Fruit fly (Drosophila melanogaster) whole organism, pupa: ENCODE data around the gene hdm.

Experiments
- CG10348 ChIP-seq: fragments of 200-800 bp; sonication (Bioruptor generic); IDR thresholded peaks from 2 replicates; pipeline ENCODE4 v1.3.6; 2022; ENCODE audit warnings: missing biosample characterization, missing genetic modification characterization
- CG12605 ChIP-seq: fragments of 200-800 bp; sonication (Bioruptor generic); IDR thresholded peaks from 2 replicates; pipeline ENCODE4 v1.3.6; 2022; ENCODE audit warnings: missing biosample characterization, missing genetic modification characterization
- CG13204 ChIP-seq: fragments of 200-800 bp; sonication (Bioruptor generic); optimal IDR thresholded peaks from 2 replicates; lab custom pipeline; 2018; ENCODE audit warnings: missing biosample characterization, mild to moderate bottlenecking, missing genetic modification characterization, moderate library complexity
- CG14655 ChIP-seq: fragments of 200-800 bp; sonication (Bioruptor generic); optimal IDR thresholded peaks from 3 replicates; lab custom pipeline; 2017; ENCODE audit warnings: mild to moderate bottlenecking, missing biosample characterization, missing genetic modification reagents, missing genetic modification characterization
- CG15710 ChIP-seq: fragments of 200-800 bp; sonication (Bioruptor generic); optimal IDR thresholded peaks from 2 replicates; lab custom pipeline; 2018; ENCODE audit warnings: missing biosample characterization, mild to moderate bottlenecking, missing genetic modification characterization, moderate library complexity
- CG17806 ChIP-seq: fragments of 200-800 bp; sonication (Bioruptor generic); optimal IDR thresholded peaks from 2 replicates; lab custom pipeline; 2018; ENCODE audit warnings: missing biosample characterization, mild to moderate bottlenecking, missing genetic modification characterization, moderate library complexity
- CG32121 ChIP-seq: fragments of 200-800 bp; sonication (Bioruptor generic); IDR thresholded peaks from 2 replicates; pipeline ENCODE4 v1.3.6; 2022; ENCODE audit warnings: missing biosample characterization, missing genetic modification characterization
- CG34367 ChIP-seq: fragments of 200-800 bp; sonication (Bioruptor generic); optimal IDR thresholded peaks from 2 replicates; lab custom pipeline; 2018; ENCODE audit warnings: missing biosample characterization, mild to moderate bottlenecking, missing genetic modification characterization
- CG4496 ChIP-seq: fragments of 200-800 bp; sonication (Bioruptor generic); IDR thresholded peaks from 3 replicates; pipeline ENCODE4 v1.3.6; 2022; ENCODE audit warnings: missing biosample characterization, missing genetic modification characterization
- CG8159 ChIP-seq: fragments of 200-800 bp; sonication (Bioruptor generic); optimal IDR thresholded peaks from 3 replicates; lab custom pipeline; 2018; ENCODE audit warnings: missing biosample characterization, mild to moderate bottlenecking, missing genetic modification characterization, moderate library complexity
- CG8301 ChIP-seq: fragments of 200-800 bp; sonication (Bioruptor generic); optimal IDR thresholded peaks from 2 replicates; lab custom pipeline; 2018; ENCODE audit warnings: missing biosample characterization, mild to moderate bottlenecking, missing genetic modification characterization
- CG9948 ChIP-seq: fragments of 200-800 bp; sonication (Bioruptor generic); optimal IDR thresholded peaks from 2 replicates; lab custom pipeline; 2018; ENCODE audit warnings: missing biosample characterization, mild to moderate bottlenecking, missing genetic modification characterization, moderate library complexity
- D1 ChIP-seq: fragments of 200-800 bp; sonication (Bioruptor generic); optimal IDR thresholded peaks from 2 replicates; lab custom pipeline; 2018; ENCODE audit warnings: missing biosample characterization, mild to moderate bottlenecking, missing genetic modification characterization, moderate library complexity
- EcR ChIP-seq: fragments of 200-800 bp; sonication (Bioruptor generic); optimal IDR thresholded peaks from 3 replicates; lab custom pipeline; 2019; ENCODE audit warnings: missing biosample characterization, missing genetic modification characterization, mild to moderate bottlenecking, moderate library complexity, missing genetic modification reagents
- Ets98B ChIP-seq: fragments of 200-800 bp; sonication (Bioruptor generic); IDR thresholded peaks from 2 replicates; pipeline ENCODE4 v1.3.6; 2022; ENCODE audit warnings: missing biosample characterization, missing genetic modification characterization
- Pif1A ChIP-seq: fragments of 200-800 bp; sonication (Bioruptor generic); optimal IDR thresholded peaks from 3 replicates; lab custom pipeline; 2016; ENCODE audit warnings: missing biosample characterization, missing genetic modification characterization
- Pif1B ChIP-seq: fragments of 200-800 bp; sonication (Bioruptor generic); optimal IDR thresholded peaks from 3 replicates; lab custom pipeline; 2016; ENCODE audit warnings: missing biosample characterization, missing genetic modification characterization
- Snoo ChIP-seq: fragments of 200-800 bp; sonication (Bioruptor generic); optimal IDR thresholded peaks from 3 replicates; lab custom pipeline; 2017; ENCODE audit warnings: missing biosample characterization, mild to moderate bottlenecking, missing genetic modification characterization, inconsistent platforms
- fd96Ca ChIP-seq: fragments of 200-800 bp; sonication (Bioruptor generic); IDR thresholded peaks from 3 replicates; pipeline ENCODE4 v1.3.6; 2022; ENCODE audit warnings: missing biosample characterization, missing genetic modification characterization
- gl ChIP-seq: fragments of 200-800 bp; sonication (Bioruptor generic); optimal IDR thresholded peaks from 2 replicates; lab custom pipeline; 2018; ENCODE audit warnings: missing biosample characterization, mild to moderate bottlenecking, missing genetic modification characterization
- rn ChIP-seq: fragments of 200-800 bp; sonication (Bioruptor generic); IDR thresholded peaks from 2 replicates; pipeline ENCODE4 v1.3.6; 2022; ENCODE audit warnings: missing biosample characterization, missing genetic modification characterization

The hdm gene

dm6 chrX:7965761-7966555 lies 46.0 kb upstream of the hdm start:
- TF ChIP-seq Pif1A (GFP tag; lab: Kevin White, UChicago) (no peak), CG14655 (GFP tag; lab: Kevin White, UChicago) (no peak), CG12605 (no peak), D1 (tag; lab: Kevin White, UChicago) (no peak), Pif1B (no peak), rn (GFP tag; lab: Robert Waterston, UW) (0 out of 2 replicates have a peak, but pooled peaks have one; percentile 24), CG9948 (tag; lab: Kevin White, UChicago) (no peak), CG8159 (tag; lab: Kevin White, UChicago) (no peak), CG15710 (no peak), CG10348 (GFP tag; lab: Robert Waterston, UW) (no peak), CG4496 (GFP tag; lab: Robert Waterston, UW) (peak; percentile 73), CG32121 (GFP tag; lab: Robert Waterston, UW) (peak; percentile 42; the same call in 1 of the 2 replicates), CG17806 (no peak), Ets98B (peak; percentile 54; the same call in 1 of the 2 replicates), EcR (GFP tag; lab: Kevin White, UChicago) (no peak), CG8301 (tag; lab: Kevin White, UChicago) (peak; percentile 23), gl (tag; lab: Kevin White, UChicago) (no peak), Snoo (no peak), fd96Ca (GFP tag; lab: Robert Waterston, UW) (peak; percentile 59; the same call in 1 of the 3 replicates)
- TF ChIP-seq, all 21 proteins: peak for 6

dm6 chrX:7963724-7964123 lies 43.8 kb upstream of the hdm start, which contains the start of gene sn:
Gene sn (plus strand): TSS chrX:7964024.
- no peak for TF ChIP-seq CG17806
- no peak for TF ChIP-seq gl (tag; lab: Kevin White, UChicago)
- TF ChIP-seq CG4496 (GFP tag; lab: Robert Waterston, UW), result no peak
- TF ChIP-seq CG10348 (GFP tag; lab: Robert Waterston, UW), result no peak
- no peak for TF ChIP-seq D1 (tag; lab: Kevin White, UChicago)
- no peak for TF ChIP-seq CG9948 (tag; lab: Kevin White, UChicago)
- no peak for TF ChIP-seq CG8159 (tag; lab: Kevin White, UChicago)
- no peak for TF ChIP-seq CG34367 (tag; lab: Kevin White, UChicago)
- no peak for TF ChIP-seq rn (GFP tag; lab: Robert Waterston, UW)
- TF ChIP-seq CG14655 (GFP tag; lab: Kevin White, UChicago), result no peak
- no peak for TF ChIP-seq Pif1A (GFP tag; lab: Kevin White, UChicago)
- TF ChIP-seq Snoo, result no peak
- TF ChIP-seq CG32121 (GFP tag; lab: Robert Waterston, UW), result no peak
- TF ChIP-seq CG15710, result no peak
- TF ChIP-seq EcR (GFP tag; lab: Kevin White, UChicago), result no peak
- TF ChIP-seq fd96Ca (GFP tag; lab: Robert Waterston, UW), result no peak
- no peak for TF ChIP-seq CG13204 (GFP tag; lab: Kevin White, UChicago)
- no peak for TF ChIP-seq Ets98B
- TF ChIP-seq Pif1B, result no peak
- no peak for TF ChIP-seq CG12605
- TF ChIP-seq, all 21 proteins: peak for 0

- TF ChIP-seq rn (GFP tag; lab: Robert Waterston, UW) (no peak), CG17806 (no peak), D1 (tag; lab: Kevin White, UChicago) (no peak)
Measured at dm6 chrX:7960988-7961387, 41.1 kb upstream of the hdm start.

- TF ChIP-seq Ets98B (no peak), CG17806 (no peak), EcR (GFP tag; lab: Kevin White, UChicago) (no peak), CG10348 (GFP tag; lab: Robert Waterston, UW) (no peak), CG4496 (GFP tag; lab: Robert Waterston, UW) (no peak), Snoo (no peak), Pif1A (GFP tag; lab: Kevin White, UChicago) (no peak), gl (tag; lab: Kevin White, UChicago) (no peak), D1 (tag; lab: Kevin White, UChicago) (no peak)
- TF ChIP-seq, all 21 proteins: peak for 0
Measured at dm6 chrX:7959512-7959911, 39.6 kb upstream of the hdm start.

dm6 chrX:7959025-7959424 lies 39.1 kb upstream of the hdm start:
- TF ChIP-seq CG12605 (peak; percentile 83), CG4496 (GFP tag; lab: Robert Waterston, UW) (peak; percentile 60; the same call in 1 of the 3 replicates), CG8159 (tag; lab: Kevin White, UChicago) (no peak), gl (tag; lab: Kevin White, UChicago) (peak; percentile 4), rn (GFP tag; lab: Robert Waterston, UW) (no peak), Ets98B (peak; percentile 11; the same call in 1 of the 2 replicates), CG14655 (GFP tag; lab: Kevin White, UChicago) (no peak)
- TF ChIP-seq, all 21 proteins: peak for 4

- TF ChIP-seq CG8159 (tag; lab: Kevin White, UChicago), result no peak
- no peak for TF ChIP-seq gl (tag; lab: Kevin White, UChicago)
- no peak for TF ChIP-seq CG10348 (GFP tag; lab: Robert Waterston, UW)
- TF ChIP-seq Ets98B, result no peak
- no peak for TF ChIP-seq CG32121 (GFP tag; lab: Robert Waterston, UW)
- TF ChIP-seq Snoo, result no peak
- no peak for TF ChIP-seq CG15710
- no peak for TF ChIP-seq EcR (GFP tag; lab: Kevin White, UChicago)
- no peak for TF ChIP-seq CG4496 (GFP tag; lab: Robert Waterston, UW)
- TF ChIP-seq CG34367 (tag; lab: Kevin White, UChicago), result no peak
- TF ChIP-seq CG8301 (tag; lab: Kevin White, UChicago), result no peak
- no peak for TF ChIP-seq D1 (tag; lab: Kevin White, UChicago)
- no peak for TF ChIP-seq Pif1B
- no peak for TF ChIP-seq CG17806
- no peak for TF ChIP-seq CG12605
- TF ChIP-seq CG9948 (tag; lab: Kevin White, UChicago), result no peak
- no peak for TF ChIP-seq fd96Ca (GFP tag; lab: Robert Waterston, UW)
- TF ChIP-seq CG14655 (GFP tag; lab: Kevin White, UChicago), result no peak
- no peak for TF ChIP-seq Pif1A (GFP tag; lab: Kevin White, UChicago)
- no peak for TF ChIP-seq rn (GFP tag; lab: Robert Waterston, UW)
- TF ChIP-seq, all 21 proteins: peak for 0
Measured at dm6 chrX:7955890-7956289, 36.0 kb upstream of the hdm start, which contains the start of the genes CG15332 and CG15330. Gene CG15332 (minus strand): TSS chrX:7955990. Gene CG15330 (plus strand): TSS chrX:7956064.
